Worm (Caenorhabditis elegans) whole organism, late embryonic: Measurements from ENCODE around the gene skp-1.
A peak's percentile ranks its signal among the peaks of the same experiment; 100 is the strongest.

Source experiments
- nfya-1 ChIP-seq: sonication (generic microtip); optimal IDR thresholded peaks from 2 replicates; lab custom pipeline; 2017; ENCODE audit warnings: missing genetic modification characterization, mild to moderate bottlenecking, missing compliant biosample characterization, antibody characterized with exemption, moderate library complexity
- unc-42 ChIP-seq: sonication (generic microtip); optimal IDR thresholded peaks from 2 replicates; lab custom pipeline; 2016; ENCODE audit warnings: missing genotype, missing genetic modification characterization, missing compliant biosample characterization

skp-1 gene

DNA sequence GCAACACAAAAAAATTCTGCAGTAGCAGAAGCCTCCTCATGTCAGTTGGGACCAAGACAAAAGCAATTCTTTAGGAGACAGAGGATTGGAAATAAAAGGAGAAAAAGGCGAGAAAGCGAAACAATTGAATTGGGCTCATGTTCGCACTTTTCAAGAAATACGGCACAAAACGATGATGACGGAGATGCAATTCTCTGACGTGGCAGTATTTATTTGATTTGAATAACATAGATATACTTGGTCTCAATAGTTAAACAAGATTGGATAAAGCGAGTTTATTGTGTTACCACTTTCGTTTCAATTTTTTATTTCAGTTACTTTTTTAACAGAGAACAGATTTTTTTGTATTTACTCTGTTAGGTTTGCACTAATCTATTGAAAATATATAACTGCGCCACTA is 52.2 kb downstream of the skp-1 start:
- TF ChIP-seq nfya-1 (no peak), unc-42 (peak; percentile 85)
